Worm (Caenorhabditis elegans): Measurements from ENCODE around the gene ung-1.

ce11 chrIII:12013718-12014117 is 39.8 kb upstream of the ung-1 start:
- no peak for TF ChIP-seq unc-62 (GFP tag; optimal IDR thresholded peaks at IDR 0.05)
- TF ChIP-seq sem-4 (tag; optimal IDR thresholded peaks at IDR 0.05): no peak
- no peak for TF ChIP-seq ceh-82 (tag; optimal IDR thresholded peaks at IDR 0.05)
- no peak for TF ChIP-seq blmp-1 (tag; optimal IDR thresholded peaks at IDR 0.05; ENCODE audit: insufficient read depth)
- TF ChIP-seq dmd-4 (tag; optimal IDR thresholded peaks at IDR 0.05): no peak
- no peak for TF ChIP-seq skn-1 (tag; optimal IDR thresholded peaks at IDR 0.05)

All from whole organism, L2 larva.